Fruit fly (Drosophila melanogaster) whole organism, embryonic: ENCODE data around the gene CG11726.
A peak's percentile ranks its signal among the peaks of the same experiment; 100 is the strongest.

Experiments used
- ATbp ChIP-seq: fragments of 200-800 bp; sonication (Bioruptor generic); optimal IDR thresholded peaks from 2 replicates; lab custom pipeline; 2017; ENCODE audit warnings: missing biosample characterization, mild to moderate bottlenecking, missing genetic modification characterization, missing genetic modification reagents
- Ada2b ChIP-seq: fragments of 200-800 bp; sonication (Bioruptor generic); IDR thresholded peaks from 2 replicates; pipeline ENCODE4 v1.3.6; 2022; ENCODE audit warnings: missing biosample characterization, missing genetic modification characterization
- CG10431 ChIP-seq: fragments of 200-800 bp; sonication (Bioruptor generic); optimal IDR thresholded peaks from 3 replicates; lab custom pipeline; 2018; ENCODE audit warnings: missing biosample characterization, mild to moderate bottlenecking, missing genetic modification characterization
- CG11085 ChIP-seq: fragments of 200-800 bp; sonication (Bioruptor generic); IDR thresholded peaks from 2 replicates; pipeline ENCODE4 v1.3.6; 2022; ENCODE audit warnings: missing biosample characterization, missing genetic modification characterization
- CG11723 ChIP-seq: fragments of 200-800 bp; sonication (Bioruptor generic); optimal IDR thresholded peaks from 2 replicates; lab custom pipeline; 2017; ENCODE audit warnings: missing biosample characterization, mild to moderate bottlenecking, missing genetic modification characterization
- CG12071 ChIP-seq: fragments of 200-800 bp; sonication (Bioruptor generic); optimal IDR thresholded peaks from 3 replicates; lab custom pipeline; 2018; ENCODE audit warnings: missing biosample characterization, mild to moderate bottlenecking, missing genetic modification characterization
- CG12236 ChIP-seq: fragments of 200-800 bp; sonication (Bioruptor generic); optimal IDR thresholded peaks from 2 replicates; lab custom pipeline; 2016; ENCODE audit warnings: missing biosample characterization, missing genetic modification characterization
- CG1233 ChIP-seq: fragments of 200-800 bp; sonication (Bioruptor generic); optimal IDR thresholded peaks from 4 replicates; lab custom pipeline; 2018; ENCODE audit warnings: missing biosample characterization, mild to moderate bottlenecking, missing genetic modification characterization
- CG13123 ChIP-seq: fragments of 200-800 bp; sonication (Bioruptor generic); optimal IDR thresholded peaks from 2 replicates; lab custom pipeline; 2016; ENCODE audit warnings: missing biosample characterization, missing genetic modification characterization
- CG15514 ChIP-seq: fragments of 200-800 bp; sonication (Bioruptor generic); optimal IDR thresholded peaks from 3 replicates; lab custom pipeline; 2017; ENCODE audit warnings: missing biosample characterization, missing genetic modification characterization, mild to moderate bottlenecking, moderate library complexity, missing genetic modification reagents
- CG15696 ChIP-seq: fragments of 200-800 bp; sonication (Bioruptor generic); optimal IDR thresholded peaks from 2 replicates; lab custom pipeline; 2019; ENCODE audit warnings: missing biosample characterization, mild to moderate bottlenecking, missing genetic modification characterization, moderate library complexity
- CG17328 ChIP-seq: fragments of 200-800 bp; sonication (Bioruptor generic); IDR thresholded peaks from 2 replicates; pipeline ENCODE4 v1.3.6; 2022; ENCODE audit warnings: missing biosample characterization, missing genetic modification characterization
- CG17361 ChIP-seq: fragments of 200-800 bp; sonication (Bioruptor generic); IDR thresholded peaks from 3 replicates; pipeline ENCODE4 v1.3.6; 2022; ENCODE audit warnings: missing biosample characterization, missing genetic modification characterization
- CG17385 ChIP-seq: fragments of 200-800 bp; sonication (Bioruptor generic); optimal IDR thresholded peaks from 3 replicates; lab custom pipeline; 2018; ENCODE audit warnings: missing biosample characterization, mild to moderate bottlenecking, missing genetic modification characterization
- CG2120 ChIP-seq: fragments of 200-800 bp; sonication (Bioruptor generic); optimal IDR thresholded peaks from 3 replicates; lab custom pipeline; 2016; ENCODE audit warnings: missing biosample characterization, missing genetic modification characterization
- CG32532 ChIP-seq: fragments of 200-800 bp; sonication (Bioruptor generic); IDR thresholded peaks from 2 replicates; pipeline ENCODE4 v1.3.6; 2022; ENCODE audit warnings: missing biosample characterization, missing genetic modification characterization
- CG9817 ChIP-seq: fragments of 200-800 bp; sonication (Bioruptor generic); optimal IDR thresholded peaks from 2 replicates; lab custom pipeline; 2018; ENCODE audit warnings: missing biosample characterization, mild to moderate bottlenecking, missing genetic modification characterization, moderate library complexity
- CkIIα-i1 ChIP-seq: fragments of 200-800 bp; sonication (Bioruptor generic); IDR thresholded peaks from 2 replicates; pipeline ENCODE4 v1.3.6; 2022; ENCODE audit warnings: missing biosample characterization, missing genetic modification characterization
- Doc2 ChIP-seq: fragments of 200-800 bp; sonication (Bioruptor generic); IDR thresholded peaks from 2 replicates; pipeline ENCODE4 v1.3.6; 2022; ENCODE audit warnings: missing biosample characterization, missing genetic modification characterization
- Ets65A ChIP-seq: fragments of 200-800 bp; sonication (Bioruptor generic); peaks from one replicate; lab custom pipeline; 2016; ENCODE audit warnings: missing biosample characterization, missing genetic modification characterization
- GATAe ChIP-seq: fragments of 200-800 bp; sonication (Bioruptor generic); conservative IDR thresholded peaks from 2 replicates; pipeline ENCODE4 v1.3.6; 2022; ENCODE audit warnings: missing biosample characterization, missing genetic modification characterization
- Hmr ChIP-seq: fragments of 200-800 bp; sonication (Bioruptor generic); optimal IDR thresholded peaks from 3 replicates; lab custom pipeline; 2017; ENCODE audit warnings: mild to moderate bottlenecking, missing biosample characterization, missing genetic modification reagents, missing genetic modification characterization
- Kr ChIP-seq: fragments of 200-800 bp; sonication (Bioruptor generic); optimal IDR thresholded peaks from 2 replicates; lab custom pipeline; 2017; ENCODE audit warnings: missing biosample characterization, mild to moderate bottlenecking, missing genetic modification characterization
- Lpt ChIP-seq: fragments of >200 bp; optimal IDR thresholded peaks from 2 replicates; lab custom pipeline; 2018; ENCODE audit warnings: missing biosample characterization, missing genetic modification characterization
- MESR4 ChIP-seq: fragments of 200-800 bp; sonication (Bioruptor generic); optimal IDR thresholded peaks from 2 replicates; lab custom pipeline; 2018; ENCODE audit warnings: missing biosample characterization, mild to moderate bottlenecking, missing genetic modification characterization, moderate library complexity
- Neu2 ChIP-seq: fragments of 200-800 bp; sonication (Bioruptor generic); optimal IDR thresholded peaks from 3 replicates; lab custom pipeline; 2016; ENCODE audit warnings: missing biosample characterization, missing genetic modification characterization, borderline replicate concordance
- Ptx1 ChIP-seq: fragments of 200-800 bp; sonication (Bioruptor generic); IDR thresholded peaks from 2 replicates; pipeline ENCODE4 v1.3.6; 2022; ENCODE audit warnings: missing biosample characterization, missing genetic modification characterization
- Sin3A ChIP-seq: fragments of >200 bp; optimal IDR thresholded peaks from 2 replicates; lab custom pipeline; 2018
- Taf1 ChIP-seq: fragments of 200-800 bp; sonication (Bioruptor generic); IDR thresholded peaks from 2 replicates; pipeline ENCODE4 v1.3.6; 2022; ENCODE audit warnings: missing biosample characterization, missing genetic modification characterization
- ara ChIP-seq: fragments of 200-800 bp; sonication (Bioruptor generic); IDR thresholded peaks from 2 replicates; pipeline ENCODE4 v1.3.6; 2022; ENCODE audit warnings: missing biosample characterization, missing genetic modification characterization
- bcd ChIP-seq: fragments of 200-800 bp; sonication (Bioruptor generic); optimal IDR thresholded peaks from 2 replicates; lab custom pipeline; 2017; ENCODE audit warnings: missing biosample characterization, mild to moderate bottlenecking, missing genetic modification characterization
- br ChIP-seq: fragments of >200 bp; optimal IDR thresholded peaks from 2 replicates; lab custom pipeline; 2017
- cato ChIP-seq: fragments of 200-800 bp; sonication (Bioruptor generic); optimal IDR thresholded peaks from 2 replicates; lab custom pipeline; 2016; ENCODE audit warnings: missing biosample characterization, missing genetic modification characterization, borderline replicate concordance
- croc ChIP-seq: fragments of 200-800 bp; sonication (Bioruptor generic); conservative IDR thresholded peaks from 3 replicates; pipeline ENCODE4 v1.3.6; 2022; ENCODE audit warnings: missing biosample characterization, missing genetic modification characterization
- crp ChIP-seq, 2 experiments: fragments of 200-800 bp; sonication (Bioruptor generic); optimal IDR thresholded peaks; 2 replicates in 1 of 2; 3 replicates in 1 of 2; lab custom pipeline; 2017; ENCODE audit warnings: missing biosample characterization in 2 of 2, missing genetic modification characterization in 2 of 2, mild to moderate bottlenecking in 1 of 2, moderate library complexity in 1 of 2
- da ChIP-seq: fragments of 200-800 bp; sonication (Bioruptor generic); optimal IDR thresholded peaks from 2 replicates; lab custom pipeline; 2016; ENCODE audit warnings: missing biosample characterization, missing genetic modification characterization
- fru ChIP-seq: fragments of >200 bp; optimal IDR thresholded peaks from 2 replicates; lab custom pipeline; 2017
- grn ChIP-seq: fragments of 200-800 bp; sonication (Bioruptor generic); optimal IDR thresholded peaks from 3 replicates; lab custom pipeline; 2017; ENCODE audit warnings: missing biosample characterization, missing genetic modification characterization
- jigr1 ChIP-seq: fragments of 200-800 bp; sonication (Bioruptor generic); IDR thresholded peaks from 3 replicates; pipeline ENCODE4 v1.3.6; 2022; ENCODE audit warnings: missing biosample characterization, missing genetic modification characterization
- jing ChIP-seq: fragments of 200-800 bp; sonication (Bioruptor generic); optimal IDR thresholded peaks from 2 replicates; lab custom pipeline; 2018; ENCODE audit warnings: missing biosample characterization, mild to moderate bottlenecking, missing genetic modification characterization
- kah ChIP-seq: fragments of 200-800 bp; sonication (Bioruptor generic); optimal IDR thresholded peaks from 2 replicates; lab custom pipeline; 2018; ENCODE audit warnings: missing biosample characterization, mild to moderate bottlenecking, missing genetic modification characterization
- knrl ChIP-seq: fragments of 200-800 bp; sonication (Bioruptor generic); IDR thresholded peaks from 3 replicates; pipeline ENCODE4 v1.3.6; 2022; ENCODE audit warnings: missing biosample characterization, missing genetic modification characterization; ENCODE audit not compliant: partially characterized antibody
- lbe ChIP-seq: fragments of 200-800 bp; sonication (Bioruptor generic); optimal IDR thresholded peaks from 2 replicates; lab custom pipeline; 2016; ENCODE audit warnings: missing biosample characterization, mild to moderate bottlenecking, missing genetic modification characterization
- mam ChIP-seq: fragments of 200-800 bp; sonication (Bioruptor generic); optimal IDR thresholded peaks from 3 replicates; lab custom pipeline; 2016; ENCODE audit warnings: missing biosample characterization, missing genetic modification characterization
- mld ChIP-seq: fragments of 200-800 bp; sonication (Bioruptor generic); IDR thresholded peaks from 3 replicates; pipeline ENCODE4 v1.3.6; 2022; ENCODE audit warnings: missing biosample characterization, missing genetic modification characterization; ENCODE audit not compliant: partially characterized antibody
- nom ChIP-seq: fragments of 200-800 bp; sonication (Bioruptor generic); optimal IDR thresholded peaks from 2 replicates; lab custom pipeline; 2017; ENCODE audit warnings: missing biosample characterization, missing genetic modification characterization, mild to moderate bottlenecking, moderate library complexity, missing genetic modification reagents
- onecut ChIP-seq: fragments of 200-800 bp; sonication (Bioruptor generic); IDR thresholded peaks from 2 replicates; pipeline ENCODE4 v1.3.6; 2022; ENCODE audit warnings: missing biosample characterization, missing genetic modification characterization
- org-1 ChIP-seq: fragments of 200-800 bp; sonication (Bioruptor generic); optimal IDR thresholded peaks from 2 replicates; lab custom pipeline; 2017; ENCODE audit warnings: missing biosample characterization, missing genetic modification characterization
- p53 ChIP-seq: fragments of 200-800 bp; sonication (Bioruptor generic); optimal IDR thresholded peaks from 2 replicates; lab custom pipeline; 2016; ENCODE audit warnings: missing biosample characterization, missing genetic modification characterization
- pnt ChIP-seq: fragments of 200-800 bp; sonication (Bioruptor generic); optimal IDR thresholded peaks from 3 replicates; lab custom pipeline; 2016; ENCODE audit warnings: missing biosample characterization, missing genetic modification characterization
- sna ChIP-seq: fragments of 200-800 bp; sonication (Bioruptor generic); IDR thresholded peaks from 2 replicates; pipeline ENCODE4 v1.3.6; 2022; ENCODE audit warnings: missing biosample characterization, missing genetic modification characterization; ENCODE audit not compliant: partially characterized antibody
- sqz ChIP-seq: fragments of 200-800 bp; sonication (Bioruptor generic); optimal IDR thresholded peaks from 3 replicates; lab custom pipeline; 2018; ENCODE audit warnings: missing biosample characterization, mild to moderate bottlenecking, missing genetic modification characterization
- wor ChIP-seq: fragments of 200-800 bp; sonication (Bioruptor generic); IDR thresholded peaks from 2 replicates; pipeline ENCODE4 v1.3.6; 2022; ENCODE audit warnings: missing biosample characterization, missing genetic modification characterization

CG11726 gene

dm6 chr3L:11394390-11394789, at the start of gene CG11726:
Gene CG11726, plus strand, starts transcription at chr3L:11394690.
- TF ChIP-seq p53 (GFP tag; lab: Kevin White, UChicago): no peak
- TF ChIP-seq Kr (GFP tag; lab: Kevin White, UChicago): no peak
- TF ChIP-seq CG12236 (GFP tag; lab: Kevin White, UChicago): no peak
- no peak for TF ChIP-seq CG9817 (tag; lab: Kevin White, UChicago)
- TF ChIP-seq lbe (GFP tag; lab: Kevin White, UChicago): no peak
- no peak for TF ChIP-seq CG2120
- TF ChIP-seq pnt (GFP tag; lab: Kevin White, UChicago): no peak
- no peak for TF ChIP-seq wor
- no peak for TF ChIP-seq mam (GFP tag; lab: Kevin White, UChicago)
- no peak for TF ChIP-seq CG15514
- no peak for TF ChIP-seq ATbp (GFP tag; lab: Kevin White, UChicago)
- no peak for TF ChIP-seq Sin3A (lab: Kevin White, UChicago)
- TF ChIP-seq bcd (GFP tag; lab: Kevin White, UChicago): no peak
- TF ChIP-seq jing (GFP tag; lab: Kevin White, UChicago): no peak
- TF ChIP-seq Doc2 (GFP tag; lab: Robert Waterston, UW): no peak
- no peak for TF ChIP-seq crp (GFP tag; optimal IDR thresholded peaks at IDR 0.05; lab: Kevin White, UChicago)
- TF ChIP-seq nom (GFP tag; lab: Kevin White, UChicago): no peak
- no peak for TF ChIP-seq CG17385

- TF ChIP-seq CkIIα-i1 (GFP tag; lab: Robert Waterston, UW) (no peak), ara (GFP tag; lab: Robert Waterston, UW) (no peak), fru (no peak), da (GFP tag; lab: Kevin White, UChicago) (no peak), knrl (GFP tag; lab: Robert Waterston, UW) (no peak), CG12071 (peak; percentile 25), CG9817 (tag; lab: Kevin White, UChicago) (no peak), Ada2b (GFP tag; lab: Robert Waterston, UW) (no peak), Ptx1 (no peak), sna (GFP tag; lab: Robert Waterston, UW) (no peak), CG17361 (GFP tag; lab: Robert Waterston, UW) (no peak), onecut (GFP tag; lab: Robert Waterston, UW) (no peak), br (lab: Kevin White, UChicago) (no peak), GATAe (GFP tag; lab: Robert Waterston, UW) (no peak), mld (GFP tag; lab: Robert Waterston, UW) (no peak), CG32532 (GFP tag; lab: Robert Waterston, UW) (no peak), Lpt (no peak), Ets65A (GFP tag; lab: Kevin White, UChicago) (no peak), CG17328 (GFP tag; lab: Robert Waterston, UW) (no peak), Hmr (GFP tag; lab: Kevin White, UChicago) (no peak), CG11723 (no peak), CG13123 (GFP tag; lab: Kevin White, UChicago) (no peak), org-1 (no peak), CG1233 (GFP tag; lab: Kevin White, UChicago) (peak; percentile 48), CG15696 (tag; lab: Kevin White, UChicago) (peak; percentile 67), CG10431 (GFP tag; lab: Kevin White, UChicago) (no peak), Neu2 (GFP tag; lab: Kevin White, UChicago) (no peak), croc (no peak), CG11085 (GFP tag; lab: Robert Waterston, UW) (no peak), cato (GFP tag; lab: Kevin White, UChicago) (no peak), grn (GFP tag; lab: Kevin White, UChicago) (no peak), MESR4 (GFP tag; lab: Kevin White, UChicago) (no peak), Taf1 (GFP tag; lab: Robert Waterston, UW) (no peak), kah (GFP tag; lab: Kevin White, UChicago) (peak; percentile 15), sqz (GFP tag; lab: Kevin White, UChicago) (peak; percentile 24), jigr1 (no peak)
Measured at dm6 chr3L:11345536-11345935, 49.0 kb upstream of the CG11726 start.
